Worm (Caenorhabditis elegans): Measurements from ENCODE around the gene T08G5.1.
A peak's percentile ranks its signal among the peaks of the same experiment; 100 is the strongest.
"Not testable (repeated sequence)": the region's sequence is repeated elsewhere in the genome, so short reads cannot be mapped to it uniquely, and the experiment has no call there.

The T08G5.1 gene

DNA sequence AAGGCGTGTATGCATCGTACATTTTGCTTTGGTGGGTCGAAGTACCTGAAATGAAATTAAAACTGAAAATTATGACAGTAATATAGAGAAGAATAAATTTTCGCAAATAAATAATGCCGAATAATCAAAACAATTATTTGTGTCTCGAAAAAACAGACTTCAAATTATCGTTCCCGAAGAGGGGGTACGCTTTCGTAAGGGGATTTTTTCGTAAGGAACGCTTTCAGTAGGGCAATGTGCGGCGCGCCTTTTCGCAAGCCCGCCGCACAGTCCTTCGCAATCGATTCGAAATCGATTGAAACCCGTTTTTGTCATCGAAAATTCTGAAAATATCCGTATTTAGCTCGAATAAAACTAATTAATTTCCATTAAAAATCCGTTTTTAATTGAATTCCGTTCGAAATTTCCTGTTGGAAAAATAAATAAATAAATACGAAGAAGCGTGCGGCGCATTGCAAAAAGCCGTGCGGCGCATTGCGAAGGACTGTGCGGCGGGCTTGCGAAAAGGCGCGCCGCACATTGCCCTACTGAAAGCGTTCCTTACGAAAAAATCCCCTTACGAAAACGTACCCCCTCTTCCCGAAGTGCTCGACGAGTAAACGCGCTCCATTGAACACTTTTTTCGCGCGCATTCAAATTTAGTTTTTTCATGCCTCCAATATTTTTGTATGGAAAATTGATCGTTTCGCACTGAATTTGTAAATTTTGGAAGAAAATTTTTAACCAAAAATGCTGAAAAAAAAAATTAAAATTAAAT lies 19.9 kb downstream of the T08G5.1 start, which contains the start of gene vps-39:
Gene vps-39, minus strand, starts transcription at position 51 of the 757 bp plus-strand sequence.
- TF ChIP-seq pes-1 (GFP tag; IDR thresholded peaks at IDR 0.05), result peak; percentile 79; the same call in 1 of the 2 replicates
- peak; percentile 17 for TF ChIP-seq hmg-4 (GFP tag; optimal IDR thresholded peaks at IDR 0.05)
- TF ChIP-seq sea-1 (GFP tag; conservative IDR thresholded peaks at IDR 0.05), result peak; percentile 77
- peak; percentile 50; the same call in 1 of the 2 replicates for TF ChIP-seq scrt-1 (GFP tag; IDR thresholded peaks at IDR 0.05)
- TF ChIP-seq tbx-37 (GFP tag; conservative IDR thresholded peaks at IDR 0.05), result peak; percentile 58; the same call in 1 of the 2 replicates
- TF ChIP-seq flt-1 (GFP tag; IDR thresholded peaks at IDR 0.05), result 0 out of 2 replicates have a peak, but pooled peaks have one; percentile 6

DNA sequence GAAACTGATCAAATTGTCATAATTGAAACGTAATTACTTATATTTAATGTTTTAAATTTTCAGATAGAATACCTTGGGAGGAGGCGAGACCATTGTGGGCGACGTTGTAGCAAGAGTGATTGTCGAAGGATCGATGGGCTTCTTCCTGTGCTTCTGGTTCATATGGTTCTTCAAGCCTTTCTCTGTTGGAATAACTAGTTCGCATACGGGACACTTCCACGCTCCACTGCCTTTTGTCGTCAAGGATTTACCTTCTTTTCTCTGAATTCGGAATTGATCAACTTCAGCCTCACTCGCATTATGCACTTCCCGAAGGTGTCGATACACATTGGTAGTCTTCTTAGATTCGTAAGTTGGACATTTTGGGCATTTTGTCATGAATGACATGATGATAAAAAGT lies 30.7 kb downstream of the T08G5.1 start, which contains the start of gene F58D12.1:
Gene F58D12.1, plus strand, starts transcription at position 301 of the 400 bp plus-strand sequence.
- not testable (repeated sequence) for TF ChIP-seq flt-1 (GFP tag; IDR thresholded peaks at IDR 0.05); ets-7 (tag; optimal IDR thresholded peaks at IDR 0.05); ama-1 (optimal IDR thresholded peaks at IDR 0.05)

DNA sequence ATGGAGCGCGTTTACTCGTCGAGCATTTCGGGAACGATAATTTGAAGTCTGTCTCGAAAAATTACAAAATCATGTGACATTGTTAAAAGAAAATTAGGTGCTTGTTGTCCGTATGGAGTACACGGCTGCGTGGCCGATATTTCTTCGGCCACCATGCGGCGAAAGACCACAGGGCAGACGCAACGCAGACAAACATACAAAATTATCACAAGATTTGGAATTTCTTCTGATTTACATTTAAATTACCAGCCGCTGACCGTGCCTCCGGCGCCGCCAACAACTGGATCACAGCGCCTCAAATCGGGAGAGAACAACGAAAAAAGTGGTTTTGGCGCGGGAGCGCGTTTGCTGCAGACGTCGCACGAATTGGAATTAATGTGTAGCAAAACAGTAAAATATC lies 36.5 kb downstream of the T08G5.1 start:
- TF ChIP-seq tbx-11 (GFP tag; IDR thresholded peaks at IDR 0.05) (0 out of 2 replicates have a peak, but pooled peaks have one; percentile 28), ets-7 (tag; optimal IDR thresholded peaks at IDR 0.05) (peak; percentile 35), tbx-37 (GFP tag; conservative IDR thresholded peaks at IDR 0.05) (peak; percentile 87), flt-1 (GFP tag; IDR thresholded peaks at IDR 0.05) (peak; percentile 53; the same call in 1 of the 2 replicates), pes-1 (GFP tag; IDR thresholded peaks at IDR 0.05) (peak; percentile 76; the same call in 1 of the 2 replicates), scrt-1 (GFP tag; IDR thresholded peaks at IDR 0.05) (0 out of 2 replicates have a peak, but pooled peaks have one; percentile 53)

DNA sequence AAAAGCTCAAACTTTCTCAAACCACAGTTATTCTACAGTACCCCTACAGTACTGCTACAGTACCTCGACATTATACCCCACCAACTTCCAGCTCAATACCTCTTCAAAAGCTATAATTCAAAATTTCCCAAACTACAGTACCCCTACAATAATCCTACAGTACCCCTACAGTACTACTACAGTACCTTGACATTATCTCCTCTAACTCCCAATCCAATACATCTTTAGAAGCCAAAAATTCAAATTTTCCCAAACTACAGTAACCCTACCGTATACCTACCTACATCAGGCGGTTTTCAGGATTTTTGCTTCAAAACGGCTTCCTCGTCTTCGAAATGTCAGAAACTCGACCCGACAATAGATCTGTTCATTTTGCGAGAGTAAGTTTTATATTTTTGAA lies 39.0 kb downstream of the T08G5.1 start, which contains the start of gene F58D12.3:
Gene F58D12.3, plus strand, starts transcription at position 301 of the 400 bp plus-strand sequence.
- no peak for TF ChIP-seq hmg-4 (GFP tag; optimal IDR thresholded peaks at IDR 0.05)
- no peak for TF ChIP-seq B0310.2 (tag; optimal IDR thresholded peaks at IDR 0.05)
- TF ChIP-seq hmbx-1 (tag; optimal IDR thresholded peaks at IDR 0.05), result no peak
- no peak for TF ChIP-seq tbx-11 (GFP tag; IDR thresholded peaks at IDR 0.05)
- TF ChIP-seq hnd-1 (tag; optimal IDR thresholded peaks at IDR 0.05), result no peak
- no peak for TF ChIP-seq sea-1 (GFP tag; conservative IDR thresholded peaks at IDR 0.05)
- no peak for TF ChIP-seq ama-1 (optimal IDR thresholded peaks at IDR 0.05)
- no peak for TF ChIP-seq ets-7 (tag; optimal IDR thresholded peaks at IDR 0.05)
- no peak for TF ChIP-seq tra-4 (tag; optimal IDR thresholded peaks at IDR 0.05)
- TF ChIP-seq scrt-1 (GFP tag; IDR thresholded peaks at IDR 0.05), result no peak
- no peak for TF ChIP-seq ceh-13 (GFP tag; optimal IDR thresholded peaks at IDR 0.05)
- no peak for TF ChIP-seq flt-1 (GFP tag; IDR thresholded peaks at IDR 0.05)
- no peak for TF ChIP-seq aly-1 (tag; optimal IDR thresholded peaks at IDR 0.05)

DNA sequence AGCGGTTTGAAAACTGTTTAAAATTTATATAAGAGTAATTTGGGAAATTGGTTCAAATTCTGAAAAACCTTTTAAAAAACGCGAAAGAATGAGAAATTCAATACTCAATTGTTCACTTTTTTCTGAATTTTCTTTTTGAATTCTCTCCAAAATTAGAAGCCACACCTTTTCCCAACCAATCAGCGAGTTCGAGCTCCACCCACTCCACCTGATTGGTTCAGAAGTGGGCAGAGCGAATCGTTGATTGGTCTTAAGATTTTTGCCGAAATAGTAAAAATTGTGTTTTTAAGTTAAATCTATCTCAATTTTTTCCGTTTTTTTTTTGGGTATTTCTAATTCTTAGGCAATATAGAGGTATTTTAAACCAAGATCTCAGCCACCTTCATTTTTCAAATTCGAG lies 45.4 kb downstream of the T08G5.1 start:
- no peak for TF ChIP-seq hnd-1 (tag; optimal IDR thresholded peaks at IDR 0.05)

DNA sequence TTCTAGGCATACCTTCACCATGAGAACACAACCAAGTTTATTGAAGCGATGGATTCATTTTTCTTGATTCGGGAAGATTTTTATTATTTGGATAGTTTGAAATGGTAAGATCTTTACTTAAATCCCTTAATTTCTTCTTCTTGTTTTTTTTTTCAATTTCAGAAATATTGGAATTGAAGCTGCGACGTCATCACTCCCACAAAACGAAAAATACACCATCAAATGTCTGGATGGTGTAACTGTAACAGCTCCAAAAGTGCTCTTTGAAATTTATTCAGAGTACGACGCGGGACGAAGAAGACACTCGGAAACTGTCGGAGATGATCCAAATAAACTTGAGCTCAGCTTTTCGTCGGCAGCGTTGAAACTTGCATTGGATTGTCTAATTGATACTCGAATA lies 45.9 kb downstream of the T08G5.1 start, which contains the start of gene D1086.21:
Gene D1086.21, plus strand, starts transcription at position 301 of the 400 bp plus-strand sequence.
- no peak for TF ChIP-seq ama-1 (optimal IDR thresholded peaks at IDR 0.05)
- no peak for TF ChIP-seq hnd-1 (tag; optimal IDR thresholded peaks at IDR 0.05)
- no peak for TF ChIP-seq ceh-13 (GFP tag; optimal IDR thresholded peaks at IDR 0.05)
- TF ChIP-seq flt-1 (GFP tag; IDR thresholded peaks at IDR 0.05), result no peak
- TF ChIP-seq tbx-37 (GFP tag; conservative IDR thresholded peaks at IDR 0.05), result no peak
- no peak for TF ChIP-seq hmg-4 (GFP tag; optimal IDR thresholded peaks at IDR 0.05)
- no peak for TF ChIP-seq sea-1 (GFP tag; conservative IDR thresholded peaks at IDR 0.05)
- TF ChIP-seq ets-7 (tag; optimal IDR thresholded peaks at IDR 0.05), result no peak
- no peak for TF ChIP-seq B0310.2 (tag; optimal IDR thresholded peaks at IDR 0.05)
- TF ChIP-seq tbx-11 (GFP tag; IDR thresholded peaks at IDR 0.05), result no peak
- TF ChIP-seq scrt-1 (GFP tag; IDR thresholded peaks at IDR 0.05), result no peak
- TF ChIP-seq tra-4 (tag; optimal IDR thresholded peaks at IDR 0.05), result no peak
- no peak for TF ChIP-seq F13C5.2 (tag; optimal IDR thresholded peaks at IDR 0.05)
- no peak for TF ChIP-seq hmbx-1 (tag; optimal IDR thresholded peaks at IDR 0.05)

DNA sequence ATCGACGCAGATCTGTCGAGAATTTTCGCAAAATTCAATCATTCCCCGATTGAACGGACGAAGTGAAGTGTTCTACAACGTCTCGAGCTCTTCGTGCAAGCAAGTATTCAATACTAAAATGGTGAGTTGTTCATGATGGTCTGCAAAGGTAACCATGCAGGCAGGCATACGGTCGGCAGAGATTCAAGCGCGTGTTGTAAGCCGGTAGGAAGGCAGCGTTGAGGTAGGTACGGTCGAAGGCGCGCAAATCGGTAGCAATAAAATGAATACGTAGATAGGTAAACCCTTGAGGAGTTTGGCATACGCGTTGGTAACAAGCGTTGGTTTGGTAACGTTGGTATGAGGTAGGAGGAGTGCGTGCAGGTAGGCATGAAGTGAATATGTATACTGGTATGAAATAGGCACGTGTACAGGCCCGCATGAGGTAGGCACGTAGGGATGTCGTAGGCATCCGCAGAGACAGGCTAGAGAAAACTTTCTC lies 49.3 kb downstream of the T08G5.1 start, which contains the start of gene D1086.17:
Gene D1086.17, plus strand, starts transcription at position 51 of the 481 bp plus-strand sequence.
- TF ChIP-seq pes-1 (GFP tag; IDR thresholded peaks at IDR 0.05), result no peak
- no peak for TF ChIP-seq sea-1 (GFP tag; conservative IDR thresholded peaks at IDR 0.05)
- TF ChIP-seq flt-1 (GFP tag; IDR thresholded peaks at IDR 0.05), result no peak
- TF ChIP-seq ets-7 (tag; optimal IDR thresholded peaks at IDR 0.05), result no peak

DNA sequence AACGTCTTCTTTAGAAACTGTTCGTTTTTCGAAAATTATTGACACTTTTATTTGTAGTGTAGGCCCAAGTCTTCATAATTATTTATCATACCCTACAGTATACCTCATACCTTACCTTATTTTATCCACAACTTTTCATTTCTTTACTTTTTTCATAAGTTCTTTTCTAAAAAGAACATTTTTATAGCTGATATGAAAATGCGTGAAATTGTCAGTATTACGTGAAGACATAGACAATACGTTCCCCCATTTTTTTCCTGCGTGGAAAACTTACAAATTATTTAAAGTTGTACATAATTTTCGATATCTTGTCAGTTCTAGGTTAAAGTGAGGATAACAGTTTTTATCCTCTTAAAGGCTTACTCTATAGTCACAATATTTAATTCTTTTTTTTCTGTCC lies 51.3 kb downstream of the T08G5.1 start:
- TF ChIP-seq pes-1 (GFP tag; IDR thresholded peaks at IDR 0.05) (no peak), F13C5.2 (tag; optimal IDR thresholded peaks at IDR 0.05) (no peak), tra-4 (tag; optimal IDR thresholded peaks at IDR 0.05) (no peak), hmbx-1 (tag; optimal IDR thresholded peaks at IDR 0.05) (no peak), sea-1 (GFP tag; conservative IDR thresholded peaks at IDR 0.05) (no peak), ceh-13 (GFP tag; optimal IDR thresholded peaks at IDR 0.05) (no peak), ets-7 (tag; optimal IDR thresholded peaks at IDR 0.05) (no peak), ama-1 (optimal IDR thresholded peaks at IDR 0.05) (no peak), hmg-4 (GFP tag; optimal IDR thresholded peaks at IDR 0.05) (no peak), scrt-1 (GFP tag; IDR thresholded peaks at IDR 0.05) (no peak), flt-1 (GFP tag; IDR thresholded peaks at IDR 0.05) (no peak), hnd-1 (tag; optimal IDR thresholded peaks at IDR 0.05) (no peak), ceh-36 (tag; optimal IDR thresholded peaks at IDR 0.05) (no peak), B0310.2 (tag; optimal IDR thresholded peaks at IDR 0.05) (no peak), tbx-37 (GFP tag; conservative IDR thresholded peaks at IDR 0.05) (no peak), tbx-11 (GFP tag; IDR thresholded peaks at IDR 0.05) (no peak), aly-1 (tag; optimal IDR thresholded peaks at IDR 0.05) (no peak)

All from whole organism, early embryonic.